Fruit fly (Drosophila melanogaster) whole organism, embryonic: Measurements from ENCODE around the gene RASSF8.

Experiments used
- Abd-B ChIP-seq: fragments of 200-800 bp; sonication (Bioruptor generic); optimal IDR thresholded peaks from 2 replicates; lab custom pipeline; 2018; ENCODE audit warnings: missing biosample characterization, mild to moderate bottlenecking, missing genetic modification characterization, moderate library complexity
- Atf3 ChIP-seq: fragments of 200-800 bp; sonication (Bioruptor generic); optimal IDR thresholded peaks from 3 replicates; lab custom pipeline; 2016; ENCODE audit warnings: missing biosample characterization, missing genetic modification characterization
- B-H2 ChIP-seq: fragments of 200-800 bp; sonication (Bioruptor generic); optimal IDR thresholded peaks from 2 replicates; lab custom pipeline; 2018; ENCODE audit warnings: missing biosample characterization, mild to moderate bottlenecking, missing genetic modification characterization
- CG10147 ChIP-seq: fragments of 200-800 bp; sonication (Bioruptor generic); optimal IDR thresholded peaks from 2 replicates; lab custom pipeline; 2019; ENCODE audit warnings: missing biosample characterization, mild to moderate bottlenecking, missing genetic modification characterization, moderate library complexity
- CG10321 ChIP-seq: fragments of 200-800 bp; sonication (Bioruptor generic); IDR thresholded peaks from 2 replicates; pipeline ENCODE4 v1.3.6; 2022; ENCODE audit warnings: missing biosample characterization, missing genetic modification characterization
- CG10543 ChIP-seq: fragments of 200-800 bp; sonication (Bioruptor generic); optimal IDR thresholded peaks from 3 replicates; lab custom pipeline; 2017; ENCODE audit warnings: missing biosample characterization, mild to moderate bottlenecking, missing genetic modification characterization, moderate library complexity
- CG10654 ChIP-seq: fragments of 200-800 bp; sonication (Bioruptor generic); optimal IDR thresholded peaks from 2 replicates; lab custom pipeline; 2016; ENCODE audit warnings: missing biosample characterization, missing genetic modification characterization
- CG12659 ChIP-seq: fragments of 200-800 bp; sonication (Bioruptor generic); optimal IDR thresholded peaks from 3 replicates; lab custom pipeline; 2017; ENCODE audit warnings: mild to moderate bottlenecking, missing biosample characterization, missing genetic modification reagents, missing genetic modification characterization
- CG17328 ChIP-seq: fragments of 200-800 bp; sonication (Bioruptor generic); IDR thresholded peaks from 2 replicates; pipeline ENCODE4 v1.3.6; 2022; ENCODE audit warnings: missing biosample characterization, missing genetic modification characterization
- CG18764 ChIP-seq: fragments of 200-800 bp; sonication (Bioruptor generic); optimal IDR thresholded peaks from 3 replicates; lab custom pipeline; 2016; ENCODE audit warnings: missing biosample characterization, missing genetic modification characterization
- CG3065 ChIP-seq: fragments of 200-800 bp; sonication (Bioruptor generic); optimal IDR thresholded peaks from 2 replicates; lab custom pipeline; 2016; ENCODE audit warnings: missing biosample characterization, missing genetic modification characterization
- CG3163 ChIP-seq: fragments of 200-800 bp; sonication (Bioruptor generic); optimal IDR thresholded peaks from 3 replicates; lab custom pipeline; 2016; ENCODE audit warnings: missing biosample characterization, missing genetic modification characterization
- CG32767 ChIP-seq: fragments of 200-800 bp; sonication (Bioruptor generic); IDR thresholded peaks from 2 replicates; pipeline ENCODE4 v1.3.6; 2022; ENCODE audit warnings: missing biosample characterization, missing genetic modification characterization
- CG32772 ChIP-seq: fragments of 200-800 bp; sonication (Bioruptor generic); IDR thresholded peaks from 2 replicates; pipeline ENCODE4 v1.3.6; 2022; ENCODE audit warnings: missing biosample characterization, missing genetic modification characterization
- CG6175 ChIP-seq: fragments of 200-800 bp; sonication (Bioruptor generic); IDR thresholded peaks from 3 replicates; pipeline ENCODE4 v1.3.6; 2022; ENCODE audit warnings: missing biosample characterization, missing genetic modification characterization
- CG7987 ChIP-seq: fragments of 200-800 bp; sonication (Bioruptor generic); optimal IDR thresholded peaks from 2 replicates; lab custom pipeline; 2018; ENCODE audit warnings: missing biosample characterization, mild to moderate bottlenecking, missing genetic modification characterization, moderate library complexity
- CG8290 ChIP-seq, 3 experiments: fragments of 200-800 bp; sonication (Bioruptor generic); optimal IDR thresholded peaks; 2 replicates each; lab custom pipeline; 2016 to 2019; ENCODE audit warnings: missing biosample characterization in 3 of 3, missing genetic modification characterization in 3 of 3, mild to moderate bottlenecking in 2 of 3, moderate library complexity in 1 of 3
- CG8944 ChIP-seq: fragments of 200-800 bp; sonication (Bioruptor generic); optimal IDR thresholded peaks from 3 replicates; lab custom pipeline; 2016; ENCODE audit warnings: missing biosample characterization, missing genetic modification characterization
- Deaf1 ChIP-seq: fragments of 200-800 bp; optimal IDR thresholded peaks from 3 replicates; lab custom pipeline; 2019; ENCODE audit warnings: missing biosample characterization, mild to moderate bottlenecking, missing genetic modification characterization, moderate library complexity
- Doc2 ChIP-seq: fragments of 200-800 bp; sonication (Bioruptor generic); IDR thresholded peaks from 2 replicates; pipeline ENCODE4 v1.3.6; 2022; ENCODE audit warnings: missing biosample characterization, missing genetic modification characterization
- Drgx ChIP-seq: fragments of 200-800 bp; sonication (Bioruptor generic); IDR thresholded peaks from 2 replicates; pipeline ENCODE4 v1.3.6; 2022; ENCODE audit warnings: missing biosample characterization, missing genetic modification characterization
- H15 ChIP-seq: fragments of 200-800 bp; sonication (Bioruptor generic); IDR thresholded peaks from 3 replicates; pipeline ENCODE4 v1.3.6; 2022; ENCODE audit warnings: missing biosample characterization, missing genetic modification characterization
- HLH3B ChIP-seq: fragments of 200-800 bp; sonication (Bioruptor generic); IDR thresholded peaks from 2 replicates; pipeline ENCODE4 v1.3.6; 2022; ENCODE audit warnings: missing biosample characterization, missing genetic modification characterization
- HLH54F ChIP-seq: fragments of 200-800 bp; sonication (Bioruptor generic); optimal IDR thresholded peaks from 3 replicates; lab custom pipeline; 2016; ENCODE audit warnings: missing biosample characterization, missing genetic modification characterization
- Mes4 ChIP-seq: fragments of 200-800 bp; sonication (Bioruptor generic); optimal IDR thresholded peaks from 2 replicates; lab custom pipeline; 2016; ENCODE audit warnings: missing biosample characterization, missing genetic modification characterization
- Myb ChIP-seq: fragments of 200-800 bp; sonication (Bioruptor generic); optimal IDR thresholded peaks from 2 replicates; lab custom pipeline; 2016; ENCODE audit warnings: missing biosample characterization, missing genetic modification characterization
- NC2β ChIP-seq: fragments of 200-800 bp; sonication (Bioruptor generic); optimal IDR thresholded peaks from 2 replicates; lab custom pipeline; 2016; ENCODE audit warnings: missing biosample characterization, missing genetic modification characterization
- NfI ChIP-seq: fragments of 200-800 bp; sonication (Bioruptor generic); optimal IDR thresholded peaks from 3 replicates; lab custom pipeline; 2018; ENCODE audit warnings: missing biosample characterization, mild to moderate bottlenecking, missing genetic modification characterization, moderate library complexity
- Oaz ChIP-seq: fragments of 200-800 bp; sonication (Bioruptor generic); IDR thresholded peaks from 2 replicates; pipeline ENCODE4 v1.3.6; 2022; ENCODE audit warnings: missing biosample characterization, missing genetic modification characterization
- Opbp ChIP-seq: fragments of 200-800 bp; sonication (Bioruptor generic); IDR thresholded peaks from 3 replicates; pipeline ENCODE4 v1.3.6; 2022; ENCODE audit warnings: missing biosample characterization, missing genetic modification characterization; ENCODE audit not compliant: partially characterized antibody
- YL-1 ChIP-seq: fragments of 200-800 bp; sonication (Bioruptor generic); optimal IDR thresholded peaks from 3 replicates; lab custom pipeline; 2017; ENCODE audit warnings: missing biosample characterization, mild to moderate bottlenecking, missing genetic modification characterization
- abd-A ChIP-seq: fragments of 200-800 bp; sonication (Bioruptor generic); optimal IDR thresholded peaks from 3 replicates; lab custom pipeline; 2019; ENCODE audit warnings: missing biosample characterization, mild to moderate bottlenecking, missing genetic modification characterization, moderate library complexity
- amos ChIP-seq: fragments of 200-800 bp; sonication (Bioruptor generic); IDR thresholded peaks from 2 replicates; pipeline ENCODE4 v1.3.6; 2022; ENCODE audit warnings: missing biosample characterization, missing genetic modification characterization; ENCODE audit not compliant: partially characterized antibody
- ash1 ChIP-seq: fragments of 200-800 bp; sonication (Bioruptor generic); optimal IDR thresholded peaks from 2 replicates; lab custom pipeline; 2018; ENCODE audit warnings: missing biosample characterization, mild to moderate bottlenecking, missing genetic modification characterization
- chinmo ChIP-seq: fragments of 200-800 bp; sonication (Bioruptor generic); IDR thresholded peaks from 4 replicates; pipeline ENCODE4 v1.3.6; 2022; ENCODE audit warnings: missing biosample characterization, missing genetic modification characterization; ENCODE audit not compliant: partially characterized antibody
- chm ChIP-seq: fragments of 200-800 bp; sonication (Bioruptor generic); IDR thresholded peaks from 2 replicates; pipeline ENCODE4 v1.3.6; 2022; ENCODE audit warnings: missing biosample characterization, missing genetic modification characterization
- grau ChIP-seq: fragments of 200-800 bp; optimal IDR thresholded peaks from 3 replicates; lab custom pipeline; 2019; ENCODE audit warnings: missing biosample characterization, mild to moderate bottlenecking, missing genetic modification characterization, moderate library complexity
- gsb-n ChIP-seq: fragments of 200-800 bp; sonication (Bioruptor generic); optimal IDR thresholded peaks from 3 replicates; lab custom pipeline; 2018; ENCODE audit warnings: missing biosample characterization, mild to moderate bottlenecking, missing genetic modification characterization
- her ChIP-seq: fragments of 200-800 bp; sonication (Bioruptor generic); optimal IDR thresholded peaks from 2 replicates; lab custom pipeline; 2016; ENCODE audit warnings: missing biosample characterization, missing genetic modification characterization
- kni ChIP-seq: fragments of 200-800 bp; sonication (Bioruptor generic); optimal IDR thresholded peaks from 3 replicates; lab custom pipeline; 2017; ENCODE audit warnings: mild to moderate bottlenecking, missing biosample characterization, missing genetic modification reagents, missing genetic modification characterization
- onecut ChIP-seq: fragments of 200-800 bp; sonication (Bioruptor generic); IDR thresholded peaks from 2 replicates; pipeline ENCODE4 v1.3.6; 2022; ENCODE audit warnings: missing biosample characterization, missing genetic modification characterization
- peb ChIP-seq: fragments of 200-800 bp; sonication (Bioruptor generic); IDR thresholded peaks from 2 replicates; pipeline ENCODE4 v1.3.6; 2022; ENCODE audit warnings: missing biosample characterization, missing genetic modification characterization
- phol ChIP-seq: fragments of 200-800 bp; sonication (Bioruptor generic); optimal IDR thresholded peaks from 3 replicates; lab custom pipeline; 2018; ENCODE audit warnings: missing biosample characterization, mild to moderate bottlenecking, missing genetic modification characterization, moderate library complexity
- prd ChIP-seq, 3 experiments: fragments of >200 bp in 2 of 3; fragments of 200-800 bp in 1 of 3; sonication (Bioruptor generic) in 1 of 3; optimal IDR thresholded peaks in 2 of 3; IDR thresholded peaks in 1 of 3; 2 replicates in 2 of 3; 3 replicates in 1 of 3; pipeline versions ENCODE4 v1.3.6 to Lab custom; 2017 to 2022; ENCODE audit warnings: missing biosample characterization in 1 of 3, missing genetic modification characterization in 1 of 3
- psq ChIP-seq: fragments of 200-800 bp; sonication (Bioruptor generic); optimal IDR thresholded peaks from 2 replicates; lab custom pipeline; 2017; ENCODE audit warnings: missing biosample characterization, missing genetic modification characterization
- run ChIP-seq: fragments of 200-800 bp; sonication (Bioruptor generic); optimal IDR thresholded peaks from 3 replicates; lab custom pipeline; 2018; ENCODE audit warnings: missing biosample characterization, mild to moderate bottlenecking, missing genetic modification characterization
- sd ChIP-seq: fragments of 200-800 bp; sonication (Bioruptor generic); optimal IDR thresholded peaks from 3 replicates; lab custom pipeline; 2018; ENCODE audit warnings: missing biosample characterization, mild to moderate bottlenecking, missing genetic modification characterization, moderate library complexity
- sr ChIP-seq: fragments of 200-800 bp; sonication (Bioruptor generic); IDR thresholded peaks from 3 replicates; pipeline ENCODE4 v1.3.6; 2022; ENCODE audit warnings: missing biosample characterization, missing genetic modification characterization
- tap ChIP-seq: fragments of 200-800 bp; optimal IDR thresholded peaks from 3 replicates; lab custom pipeline; 2019; ENCODE audit warnings: missing biosample characterization, mild to moderate bottlenecking, missing genetic modification characterization, moderate library complexity

Gene RASSF8

dm6 chr3R:25652066-25652720, 9.4 kb upstream of the RASSF8 start (continued):
- TF ChIP-seq psq: no peak
- peak; percentile 6 for TF ChIP-seq NfI
- TF ChIP-seq Opbp (GFP tag; lab: Robert Waterston, UW): no peak
- TF ChIP-seq ash1 (GFP tag; lab: Kevin White, UChicago): no peak
- no peak for TF ChIP-seq Oaz (GFP tag; lab: Robert Waterston, UW)
- TF ChIP-seq run (tag; lab: Kevin White, UChicago): no peak
- no peak for TF ChIP-seq gsb-n (tag; lab: Kevin White, UChicago)
- no peak for TF ChIP-seq CG8290 (GFP tag; optimal IDR thresholded peaks at IDR 0.05; lab: Kevin White, UChicago)
- peak in 1 of 2 experiments; percentile 60 for TF ChIP-seq CG8290 (tag; optimal IDR thresholded peaks at IDR 0.05; lab: Kevin White, UChicago)
- TF ChIP-seq CG3065 (GFP tag; lab: Kevin White, UChicago): no peak
- TF ChIP-seq CG18764 (GFP tag; lab: Kevin White, UChicago): no peak
- TF ChIP-seq HLH3B (GFP tag; lab: Robert Waterston, UW): no peak
- no peak for TF ChIP-seq YL-1
- TF ChIP-seq CG3163 (GFP tag; lab: Kevin White, UChicago): peak; percentile 5
- peak; percentile 90 for TF ChIP-seq Myb (GFP tag; lab: Kevin White, UChicago)
- peak; percentile 41; the same call in 1 of the 2 replicates for TF ChIP-seq amos
- TF ChIP-seq CG7987 (GFP tag; lab: Kevin White, UChicago): peak; percentile 15
- no peak for TF ChIP-seq onecut (GFP tag; lab: Robert Waterston, UW)
- TF ChIP-seq Drgx: peak; percentile 42; the same call in 1 of the 2 replicates
- no peak for TF ChIP-seq H15 (GFP tag; lab: Robert Waterston, UW)
- TF ChIP-seq her: peak; percentile 69
- no peak for TF ChIP-seq CG10321 (GFP tag; lab: Robert Waterston, UW)
- no peak for TF ChIP-seq sd
- no peak for TF ChIP-seq CG8944
- TF ChIP-seq Doc2: no peak
- TF ChIP-seq CG10147: peak; percentile 19
- peak; percentile 61 for TF ChIP-seq Abd-B (GFP tag; lab: Kevin White, UChicago)
- TF ChIP-seq chinmo (GFP tag; lab: Robert Waterston, UW): peak; percentile 82; the same call in 3 of the 4 replicates
- no peak for TF ChIP-seq phol (tag; lab: Kevin White, UChicago)
- TF ChIP-seq B-H2 (GFP tag; lab: Kevin White, UChicago): peak; percentile 56
- no peak for TF ChIP-seq chm (GFP tag; lab: Robert Waterston, UW)
- TF ChIP-seq CG10654 (GFP tag; lab: Kevin White, UChicago): no peak
- peak; percentile 4 for TF ChIP-seq grau (tag; lab: Kevin White, UChicago)
- no peak for TF ChIP-seq kni (GFP tag; lab: Kevin White, UChicago)
- no peak for TF ChIP-seq CG10543 (GFP tag; lab: Kevin White, UChicago)
- no peak for TF ChIP-seq NC2β (GFP tag; lab: Kevin White, UChicago)
- TF ChIP-seq Atf3 (GFP tag; lab: Kevin White, UChicago): no peak
- no peak for TF ChIP-seq prd (optimal IDR thresholded peaks at IDR 0.05; lab: Kevin White, UChicago)
- no peak for TF ChIP-seq prd (GFP tag; IDR thresholded peaks at IDR 0.05; lab: Robert Waterston, UW)
- TF ChIP-seq peb (GFP tag; lab: Robert Waterston, UW): no peak
- no peak for TF ChIP-seq HLH54F (GFP tag; lab: Kevin White, UChicago)
- TF ChIP-seq Deaf1 (tag; lab: Kevin White, UChicago): no peak
- peak; percentile 18 for TF ChIP-seq CG12659 (GFP tag; lab: Kevin White, UChicago)
- TF ChIP-seq tap: no peak
- no peak for TF ChIP-seq sr (GFP tag; lab: Robert Waterston, UW)
- TF ChIP-seq CG6175 (GFP tag; lab: Robert Waterston, UW): peak; percentile 68; the same call in 1 of the 3 replicates
- no peak for TF ChIP-seq CG32772
- peak; percentile 98 for TF ChIP-seq abd-A (tag; lab: Kevin White, UChicago)
- no peak for TF ChIP-seq CG17328 (GFP tag; lab: Robert Waterston, UW)
- TF ChIP-seq Mes4: no peak
- no peak for TF ChIP-seq CG32767
